Fruit fly (Drosophila melanogaster): Measurements from ENCODE around the gene CG33080.

The CG33080 gene

dm6 chrX:5744992-5745732 lies 27.6 kb upstream of the CG33080 start (continued):
- TF ChIP-seq exex (tag; optimal IDR thresholded peaks at IDR 0.05) (no peak), C15 (GFP tag; IDR thresholded peaks at IDR 0.05) (no peak), CG6854 (GFP tag; optimal IDR thresholded peaks at IDR 0.05) (no peak), Blimp-1 (GFP tag; optimal IDR thresholded peaks at IDR 0.05) (peak; percentile 20), CG15073 (GFP tag; optimal IDR thresholded peaks at IDR 0.05) (no peak), CG11456 (GFP tag; IDR thresholded peaks at IDR 0.05) (0 out of 3 replicates have a peak, but pooled peaks have one; percentile 35), Nf-YB (GFP tag; optimal IDR thresholded peaks at IDR 0.05) (no peak), CG9727 (GFP tag; optimal IDR thresholded peaks at IDR 0.05) (peak; percentile 33), sc (optimal IDR thresholded peaks at IDR 0.05) (no peak), sc (GFP tag; optimal IDR thresholded peaks at IDR 0.05) (no peak), mld (GFP tag; IDR thresholded peaks at IDR 0.05; ENCODE audit: partially characterized antibody) (peak; percentile 51; the same call in 1 of the 3 replicates), CG9437 (GFP tag; optimal IDR thresholded peaks at IDR 0.05) (peak; percentile 42), slp2 (GFP tag; optimal IDR thresholded peaks at IDR 0.05) (no peak), Fer1 (GFP tag; optimal IDR thresholded peaks at IDR 0.05) (no peak), gro (GFP tag; optimal IDR thresholded peaks at IDR 0.05) (no peak), HLH3B (GFP tag; IDR thresholded peaks at IDR 0.05) (no peak), CG17829 (tag; optimal IDR thresholded peaks at IDR 0.05) (peak; percentile 11), CG5180 (GFP tag; optimal IDR thresholded peaks at IDR 0.05) (no peak), gce (GFP tag; IDR thresholded peaks at IDR 0.05) (no peak), fru (optimal IDR thresholded peaks at IDR 0.05) (no peak), CG1602 (GFP tag; optimal IDR thresholded peaks at IDR 0.05) (peak; percentile 17), Rfx (GFP tag; IDR thresholded peaks at IDR 0.05) (peak; percentile 58), Hand (GFP tag; optimal IDR thresholded peaks at IDR 0.05) (no peak), CG12155 (GFP tag; optimal IDR thresholded peaks at IDR 0.05) (peak; percentile 49), CG10654 (GFP tag; optimal IDR thresholded peaks at IDR 0.05) (no peak), CG16813 (GFP tag; IDR thresholded peaks at IDR 0.05; ENCODE audit: partially characterized antibody) (peak; percentile 50; the same call in 1 of the 3 replicates), CG14860 (GFP tag; IDR thresholded peaks at IDR 0.05; ENCODE audit: partially characterized antibody) (peak; percentile 62; the same call in 1 of the 3 replicates), CG31441 (GFP tag; IDR thresholded peaks at IDR 0.05) (0 out of 2 replicates have a peak, but pooled peaks have one; percentile 18), klu (GFP tag; IDR thresholded peaks at IDR 0.05) (no peak), B-H1 (GFP tag; IDR thresholded peaks at IDR 0.05) (no peak), CG11695 (GFP tag; IDR thresholded peaks at IDR 0.05) (0 out of 3 replicates have a peak, but pooled peaks have one; percentile 8), HLH4C (GFP tag; IDR thresholded peaks at IDR 0.05; ENCODE audit: partially characterized antibody) (peak; percentile 40; the same call in 2 of the 3 replicates), CG7839 (tag; optimal IDR thresholded peaks at IDR 0.05) (peak; percentile 19), CG6254 (GFP tag; optimal IDR thresholded peaks at IDR 0.05) (no peak), MBD-R2 (GFP tag; IDR thresholded peaks at IDR 0.05) (peak; percentile 14; the same call in 1 of the 2 replicates), ind (GFP tag; optimal IDR thresholded peaks at IDR 0.05) (no peak), Vsx1 (GFP tag; optimal IDR thresholded peaks at IDR 0.05) (no peak), Dek (tag; optimal IDR thresholded peaks at IDR 0.05) (no peak), CG8388 (GFP tag; optimal IDR thresholded peaks at IDR 0.05) (no peak), CG17612 (GFP tag; IDR thresholded peaks at IDR 0.05) (no peak), CG14667 (GFP tag; IDR thresholded peaks at IDR 0.05) (no peak), CG2678 (tag; optimal IDR thresholded peaks at IDR 0.05) (peak; percentile 38), crp (GFP tag; optimal IDR thresholded peaks at IDR 0.05) (no peak), Hr51 (GFP tag; optimal IDR thresholded peaks at IDR 0.05) (peak in 1 of 2 experiments; percentile 1), stwl (tag; optimal IDR thresholded peaks at IDR 0.05) (no peak), CG4360 (GFP tag; IDR thresholded peaks at IDR 0.05) (no peak), CG18476 (GFP tag; optimal IDR thresholded peaks at IDR 0.05) (peak; percentile 31), tap (tag; optimal IDR thresholded peaks at IDR 0.05) (no peak), CG5245 (GFP tag; optimal IDR thresholded peaks at IDR 0.05) (no peak)

All from whole organism, embryonic.